Worm (Caenorhabditis elegans): ENCODE data around the gene his-4.

The his-4 gene

ce11 chrV:16036166-16036565 is 4.1 kb downstream of the his-4 start, which contains the start of gene T10C6.10:
T10C6.10 (plus strand) TSS chrV:16036413.
- no peak for TF ChIP-seq nhr-10 (tag; optimal IDR thresholded peaks at IDR 0.05)
- no peak for TF ChIP-seq gmeb-1 (tag; optimal IDR thresholded peaks at IDR 0.05)
- no peak for TF ChIP-seq nhr-237 (tag; optimal IDR thresholded peaks at IDR 0.05)
- TF ChIP-seq unc-55 (GFP tag; optimal IDR thresholded peaks at IDR 0.05), result no peak
- TF ChIP-seq blmp-1 (tag; optimal IDR thresholded peaks at IDR 0.05; ENCODE audit: insufficient read depth), result no peak
- TF ChIP-seq zag-1 (tag; optimal IDR thresholded peaks at IDR 0.05), result no peak
- TF ChIP-seq R02D3.7 (tag; optimal IDR thresholded peaks at IDR 0.05), result no peak
- TF ChIP-seq ztf-1 (GFP tag; conservative IDR thresholded peaks at IDR 0.05), result no peak
- no peak for TF ChIP-seq ZK546.5 (tag; optimal IDR thresholded peaks at IDR 0.05)
- TF ChIP-seq ama-1 (optimal IDR thresholded peaks at IDR 0.05), result no peak
- no peak for TF ChIP-seq dmd-4 (tag; optimal IDR thresholded peaks at IDR 0.05)
- TF ChIP-seq elt-3 (tag; optimal IDR thresholded peaks at IDR 0.05), result no peak
- no peak for TF ChIP-seq lin-39 (tag; optimal IDR thresholded peaks at IDR 0.05)
- no peak for TF ChIP-seq sma-9 (GFP tag; optimal IDR thresholded peaks at IDR 0.05)
- no peak for TF ChIP-seq sma-9 (tag; optimal IDR thresholded peaks at IDR 0.05)
- no peak for TF ChIP-seq crh-2 (tag; optimal IDR thresholded peaks at IDR 0.05)
- no peak for TF ChIP-seq lin-11 (tag; optimal IDR thresholded peaks at IDR 0.05)
- TF ChIP-seq mbf-1 (tag; optimal IDR thresholded peaks at IDR 0.05), result no peak
- TF ChIP-seq nhr-6 (tag; optimal IDR thresholded peaks at IDR 0.05), result no peak
- TF ChIP-seq nhr-25 (tag; optimal IDR thresholded peaks at IDR 0.05), result no peak

- TF ChIP-seq lin-39 (tag; optimal IDR thresholded peaks at IDR 0.05) (no peak), skn-1 (tag; optimal IDR thresholded peaks at IDR 0.05) (no peak), egl-27 (tag; optimal IDR thresholded peaks at IDR 0.05) (no peak)
Measured at ce11 chrV:16033491-16033890, 6.8 kb downstream of the his-4 start.

ce11 chrV:16032761-16033160 is 7.6 kb downstream of the his-4 start, which contains the start of gene T10C6.16:
T10C6.16 (minus strand) TSS chrV:16033005.
- TF ChIP-seq unc-39 (tag; optimal IDR thresholded peaks at IDR 0.05), result no peak
- TF ChIP-seq ztf-4 (tag; optimal IDR thresholded peaks at IDR 0.05), result no peak
- no peak for TF ChIP-seq nhr-77 (tag; optimal IDR thresholded peaks at IDR 0.05)
- TF ChIP-seq nhr-11 (tag; optimal IDR thresholded peaks at IDR 0.05), result no peak
- TF ChIP-seq gmeb-1 (tag; optimal IDR thresholded peaks at IDR 0.05), result no peak
- no peak for TF ChIP-seq unc-62 (GFP tag; optimal IDR thresholded peaks at IDR 0.05)
- no peak for TF ChIP-seq nhr-237 (tag; optimal IDR thresholded peaks at IDR 0.05)
- TF ChIP-seq aly-2 (tag; optimal IDR thresholded peaks at IDR 0.05), result no peak
- no peak for TF ChIP-seq ztf-11 (tag; optimal IDR thresholded peaks at IDR 0.05)
- TF ChIP-seq ztf-1 (GFP tag; conservative IDR thresholded peaks at IDR 0.05), result no peak
- no peak for TF ChIP-seq blmp-1 (tag; optimal IDR thresholded peaks at IDR 0.05; ENCODE audit: insufficient read depth)
- no peak for TF ChIP-seq dmd-4 (tag; optimal IDR thresholded peaks at IDR 0.05)
- no peak for TF ChIP-seq peb-1 (tag; optimal IDR thresholded peaks at IDR 0.05)
- no peak for TF ChIP-seq egl-27 (tag; optimal IDR thresholded peaks at IDR 0.05)

ce11 chrV:16031571-16031970 is 8.7 kb downstream of the his-4 start, which contains the start of gene T10C6.7:
T10C6.7 (minus strand) TSS chrV:16031713.
- TF ChIP-seq gmeb-1 (tag; optimal IDR thresholded peaks at IDR 0.05), result no peak
- TF ChIP-seq crh-2 (tag; optimal IDR thresholded peaks at IDR 0.05), result no peak
- no peak for TF ChIP-seq lin-11 (tag; optimal IDR thresholded peaks at IDR 0.05)
- no peak for TF ChIP-seq mab-5 (tag; optimal IDR thresholded peaks at IDR 0.05)
- TF ChIP-seq nhr-77 (tag; optimal IDR thresholded peaks at IDR 0.05), result no peak
- no peak for TF ChIP-seq elt-1 (tag; optimal IDR thresholded peaks at IDR 0.05)
- TF ChIP-seq mdl-1 (tag; optimal IDR thresholded peaks at IDR 0.05), result no peak
- TF ChIP-seq nhr-12 (tag; optimal IDR thresholded peaks at IDR 0.05), result no peak
- no peak for TF ChIP-seq aly-2 (tag; optimal IDR thresholded peaks at IDR 0.05)
- TF ChIP-seq snpc-4 (tag; optimal IDR thresholded peaks at IDR 0.05), result no peak
- no peak for TF ChIP-seq alr-1 (tag; optimal IDR thresholded peaks at IDR 0.05)
- no peak for TF ChIP-seq unc-62 (GFP tag; optimal IDR thresholded peaks at IDR 0.05)
- no peak for TF ChIP-seq dmd-4 (tag; optimal IDR thresholded peaks at IDR 0.05)
- no peak for TF ChIP-seq R02D3.7 (tag; optimal IDR thresholded peaks at IDR 0.05)
- TF ChIP-seq C34F6.9 (tag; optimal IDR thresholded peaks at IDR 0.05), result no peak

ce11 chrV:16029237-16029636 is 11.1 kb downstream of the his-4 start:
- no peak for TF ChIP-seq Y55F3AM.14 (GFP tag; optimal IDR thresholded peaks at IDR 0.05)
- TF ChIP-seq alr-1 (tag; optimal IDR thresholded peaks at IDR 0.05), result no peak
- TF ChIP-seq ceh-16 (tag; optimal IDR thresholded peaks at IDR 0.05), result no peak
- no peak for TF ChIP-seq nhr-237 (tag; optimal IDR thresholded peaks at IDR 0.05)
- no peak for TF ChIP-seq mdl-1 (tag; optimal IDR thresholded peaks at IDR 0.05)

Data from whole organism, L2 larva.